Fruit fly (Drosophila melanogaster) whole organism, embryonic: ENCODE results near the gene plum.

Experiments
- CG12155 ChIP-seq: fragments of 200-800 bp; sonication (Bioruptor generic); optimal IDR thresholded peaks from 3 replicates; lab custom pipeline; 2016; ENCODE audit warnings: missing biosample characterization, missing genetic modification characterization
- CG17568 ChIP-seq: fragments of 200-800 bp; sonication (Bioruptor generic); optimal IDR thresholded peaks from 2 replicates; lab custom pipeline; 2018; ENCODE audit warnings: missing biosample characterization, mild to moderate bottlenecking, missing genetic modification characterization, moderate library complexity
- CG17612 ChIP-seq: fragments of 200-800 bp; sonication (Bioruptor generic); IDR thresholded peaks from 2 replicates; pipeline ENCODE4 v1.3.6; 2022; ENCODE audit warnings: missing biosample characterization, missing genetic modification characterization
- CG30020 ChIP-seq: fragments of 200-800 bp; optimal IDR thresholded peaks from 2 replicates; lab custom pipeline; 2019; ENCODE audit warnings: missing biosample characterization, mild to moderate bottlenecking, missing genetic modification characterization, moderate library complexity
- CG31388 ChIP-seq: fragments of 200-800 bp; sonication (Bioruptor generic); optimal IDR thresholded peaks from 2 replicates; lab custom pipeline; 2016; ENCODE audit warnings: missing biosample characterization, missing genetic modification characterization
- CG33213 ChIP-seq: fragments of 200-800 bp; sonication (Bioruptor generic); optimal IDR thresholded peaks from 3 replicates; lab custom pipeline; 2016; ENCODE audit warnings: missing biosample characterization, missing genetic modification characterization
- CG7745 ChIP-seq: fragments of 200-800 bp; sonication (Bioruptor generic); optimal IDR thresholded peaks from 2 replicates; lab custom pipeline; 2018; ENCODE audit warnings: missing biosample characterization, mild to moderate bottlenecking, missing genetic modification characterization, moderate library complexity
- D19B ChIP-seq: fragments of 200-800 bp; sonication (Bioruptor generic); optimal IDR thresholded peaks from 2 replicates; lab custom pipeline; 2017; ENCODE audit warnings: missing biosample characterization, mild to moderate bottlenecking, missing genetic modification characterization
- Dip2 ChIP-seq: fragments of 200-800 bp; sonication (Bioruptor generic); IDR thresholded peaks from 2 replicates; pipeline ENCODE4 v1.3.6; 2022; ENCODE audit warnings: missing biosample characterization, missing genetic modification characterization
- Doc2 ChIP-seq: fragments of 200-800 bp; sonication (Bioruptor generic); IDR thresholded peaks from 2 replicates; pipeline ENCODE4 v1.3.6; 2022; ENCODE audit warnings: missing biosample characterization, missing genetic modification characterization
- Drgx ChIP-seq: fragments of 200-800 bp; sonication (Bioruptor generic); IDR thresholded peaks from 2 replicates; pipeline ENCODE4 v1.3.6; 2022; ENCODE audit warnings: missing biosample characterization, missing genetic modification characterization
- Ets65A ChIP-seq: fragments of 200-800 bp; sonication (Bioruptor generic); peaks from one replicate; lab custom pipeline; 2016; ENCODE audit warnings: missing biosample characterization, missing genetic modification characterization
- Fer2 ChIP-seq: fragments of 200-800 bp; sonication (Bioruptor generic); optimal IDR thresholded peaks from 2 replicates; lab custom pipeline; 2018; ENCODE audit warnings: missing biosample characterization, mild to moderate bottlenecking, missing genetic modification characterization, moderate library complexity
- Hsf ChIP-seq: fragments of 200-800 bp; sonication (Bioruptor generic); optimal IDR thresholded peaks from 3 replicates; lab custom pipeline; 2016; ENCODE audit warnings: missing biosample characterization, missing genetic modification characterization
- Lhr ChIP-seq: fragments of 200-800 bp; sonication (Bioruptor generic); optimal IDR thresholded peaks from 3 replicates; lab custom pipeline; 2017; ENCODE audit warnings: mild to moderate bottlenecking, missing biosample characterization, missing genetic modification reagents, missing genetic modification characterization
- MTF-1 ChIP-seq: fragments of 200-800 bp; sonication (Bioruptor generic); optimal IDR thresholded peaks from 2 replicates; lab custom pipeline; 2018; ENCODE audit warnings: missing biosample characterization, mild to moderate bottlenecking, missing genetic modification characterization, borderline replicate concordance
- Mrtf ChIP-seq: fragments of 200-800 bp; sonication (Bioruptor generic); IDR thresholded peaks from 3 replicates; pipeline ENCODE4 v1.3.6; 2022; ENCODE audit warnings: missing biosample characterization, missing genetic modification characterization
- NC2α ChIP-seq: fragments of 200-800 bp; sonication (Bioruptor generic); optimal IDR thresholded peaks from 2 replicates; lab custom pipeline; 2016; ENCODE audit warnings: missing biosample characterization, missing genetic modification characterization
- Optix ChIP-seq: fragments of 200-800 bp; sonication (Bioruptor generic); IDR thresholded peaks from 3 replicates; pipeline ENCODE4 v1.3.6; 2022; ENCODE audit warnings: missing biosample characterization, missing genetic modification characterization
- Pdp1 ChIP-seq, 2 experiments: fragments of 200-800 bp; sonication (Bioruptor generic); optimal IDR thresholded peaks; 3 replicates each; lab custom pipeline; 2016; ENCODE audit warnings: missing biosample characterization in 2 of 2, missing genetic modification characterization in 2 of 2, mild to moderate bottlenecking in 1 of 2, moderate library complexity in 1 of 2
- Sry-β ChIP-seq: fragments of 200-800 bp; sonication (Bioruptor generic); optimal IDR thresholded peaks from 2 replicates; lab custom pipeline; 2018; ENCODE audit warnings: missing biosample characterization, mild to moderate bottlenecking, missing genetic modification characterization, moderate library complexity
- ci ChIP-seq: fragments of 200-800 bp; sonication (Bioruptor generic); IDR thresholded peaks from 3 replicates; pipeline ENCODE4 v1.3.6; 2022; ENCODE audit warnings: missing biosample characterization, missing genetic modification characterization
- dan ChIP-seq: fragments of 200-800 bp; sonication (Bioruptor generic); IDR thresholded peaks from 2 replicates; pipeline ENCODE4 v1.3.6; 2022; ENCODE audit warnings: missing biosample characterization, missing genetic modification characterization
- esg ChIP-seq: fragments of 200-800 bp; sonication (Bioruptor generic); conservative IDR thresholded peaks from 2 replicates; pipeline ENCODE4 v1.3.6; 2022; ENCODE audit warnings: missing biosample characterization, missing genetic modification characterization
- fd64A ChIP-seq: fragments of 200-800 bp; sonication (Bioruptor generic); optimal IDR thresholded peaks from 3 replicates; lab custom pipeline; 2018; ENCODE audit warnings: missing biosample characterization, mild to moderate bottlenecking, missing genetic modification characterization
- gro ChIP-seq: fragments of 200-800 bp; sonication (Bioruptor generic); optimal IDR thresholded peaks from 2 replicates; lab custom pipeline; 2016; ENCODE audit warnings: missing biosample characterization, missing genetic modification characterization
- hbn ChIP-seq: fragments of 200-800 bp; sonication (Bioruptor generic); IDR thresholded peaks from 2 replicates; pipeline ENCODE4 v1.3.6; 2022; ENCODE audit warnings: missing biosample characterization, missing genetic modification characterization; ENCODE audit not compliant: partially characterized antibody
- inv ChIP-seq: fragments of 200-800 bp; sonication (Bioruptor generic); IDR thresholded peaks from 2 replicates; pipeline ENCODE4 v1.3.6; 2022; ENCODE audit warnings: missing biosample characterization, missing genetic modification characterization; ENCODE audit not compliant: partially characterized antibody
- kay ChIP-seq: fragments of 200-800 bp; sonication (Bioruptor generic); optimal IDR thresholded peaks from 2 replicates; lab custom pipeline; 2016; ENCODE audit warnings: missing biosample characterization, missing genetic modification characterization
- maf-S ChIP-seq: fragments of 200-800 bp; sonication (Bioruptor generic); optimal IDR thresholded peaks from 2 replicates; lab custom pipeline; 2016; ENCODE audit warnings: missing biosample characterization, missing genetic modification characterization
- nom ChIP-seq: fragments of 200-800 bp; sonication (Bioruptor generic); optimal IDR thresholded peaks from 2 replicates; lab custom pipeline; 2017; ENCODE audit warnings: missing biosample characterization, missing genetic modification characterization, mild to moderate bottlenecking, moderate library complexity, missing genetic modification reagents
- prd ChIP-seq, 3 experiments: fragments of >200 bp in 2 of 3; fragments of 200-800 bp in 1 of 3; sonication (Bioruptor generic) in 1 of 3; optimal IDR thresholded peaks in 2 of 3; IDR thresholded peaks in 1 of 3; 2 replicates in 2 of 3; 3 replicates in 1 of 3; pipeline versions ENCODE4 v1.3.6 to Lab custom; 2017 to 2022; ENCODE audit warnings: missing biosample characterization in 1 of 3, missing genetic modification characterization in 1 of 3
- ranshi ChIP-seq: fragments of 200-800 bp; sonication (Bioruptor generic); IDR thresholded peaks from 2 replicates; pipeline ENCODE4 v1.3.6; 2022; ENCODE audit warnings: missing biosample characterization, missing genetic modification characterization
- sens ChIP-seq: fragments of 200-800 bp; sonication (Bioruptor generic); peaks from one replicate; lab custom pipeline; 2016; ENCODE audit warnings: missing biosample characterization, missing genetic modification characterization
- sim ChIP-seq: fragments of 200-800 bp; sonication (Bioruptor generic); IDR thresholded peaks from 2 replicates; pipeline ENCODE4 v1.3.6; 2022; ENCODE audit warnings: missing biosample characterization, missing genetic modification characterization
- tap ChIP-seq: fragments of 200-800 bp; optimal IDR thresholded peaks from 3 replicates; lab custom pipeline; 2019; ENCODE audit warnings: missing biosample characterization, mild to moderate bottlenecking, missing genetic modification characterization, moderate library complexity
- toy ChIP-seq: fragments of 200-800 bp; sonication (Bioruptor generic); IDR thresholded peaks from 2 replicates; pipeline ENCODE4 v1.3.6; 2022; ENCODE audit warnings: missing biosample characterization, missing genetic modification characterization
- vnd ChIP-seq: fragments of 200-800 bp; sonication (Bioruptor generic); IDR thresholded peaks from 3 replicates; pipeline ENCODE4 v1.3.6; 2022; ENCODE audit warnings: missing biosample characterization, missing genetic modification characterization; ENCODE audit not compliant: partially characterized antibody

The plum gene

DNA sequence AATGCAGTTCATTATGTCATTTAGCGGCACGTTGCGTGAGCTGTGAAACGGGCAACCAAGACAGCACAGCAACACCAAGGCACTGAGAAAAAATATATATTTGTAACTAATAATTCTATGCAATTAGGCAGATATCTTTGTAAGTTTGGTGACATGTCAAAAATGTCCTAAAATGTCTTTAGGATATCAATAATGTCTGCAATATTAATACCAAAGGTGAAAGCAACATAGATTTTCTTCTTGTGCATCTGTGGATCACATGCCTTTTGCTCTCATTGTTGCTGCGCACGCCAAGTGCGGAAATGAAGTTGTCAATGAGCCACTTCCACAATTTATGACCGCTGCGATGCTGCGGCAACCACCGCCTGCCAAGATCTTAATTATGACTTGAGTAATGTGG, 45.6 kb downstream of the plum start (continued):
- TF ChIP-seq CG17612 (no peak), Mrtf (GFP tag; lab: Robert Waterston, UW) (no peak), maf-S (no peak), Hsf (no peak), CG33213 (no peak), ci (GFP tag; lab: Robert Waterston, UW) (no peak), toy (GFP tag; lab: Robert Waterston, UW) (no peak), Drgx (GFP tag; lab: Robert Waterston, UW) (peak; percentile 77), inv (GFP tag; lab: Robert Waterston, UW) (no peak), sim (no peak), hbn (GFP tag; lab: Robert Waterston, UW) (no peak), dan (GFP tag; lab: Robert Waterston, UW) (no peak), Ets65A (GFP tag; lab: Kevin White, UChicago) (peak; percentile 11), Dip2 (no peak), Sry-β (GFP tag; lab: Kevin White, UChicago) (no peak), kay (no peak), CG17568 (GFP tag; lab: Kevin White, UChicago) (no peak)

DNA sequence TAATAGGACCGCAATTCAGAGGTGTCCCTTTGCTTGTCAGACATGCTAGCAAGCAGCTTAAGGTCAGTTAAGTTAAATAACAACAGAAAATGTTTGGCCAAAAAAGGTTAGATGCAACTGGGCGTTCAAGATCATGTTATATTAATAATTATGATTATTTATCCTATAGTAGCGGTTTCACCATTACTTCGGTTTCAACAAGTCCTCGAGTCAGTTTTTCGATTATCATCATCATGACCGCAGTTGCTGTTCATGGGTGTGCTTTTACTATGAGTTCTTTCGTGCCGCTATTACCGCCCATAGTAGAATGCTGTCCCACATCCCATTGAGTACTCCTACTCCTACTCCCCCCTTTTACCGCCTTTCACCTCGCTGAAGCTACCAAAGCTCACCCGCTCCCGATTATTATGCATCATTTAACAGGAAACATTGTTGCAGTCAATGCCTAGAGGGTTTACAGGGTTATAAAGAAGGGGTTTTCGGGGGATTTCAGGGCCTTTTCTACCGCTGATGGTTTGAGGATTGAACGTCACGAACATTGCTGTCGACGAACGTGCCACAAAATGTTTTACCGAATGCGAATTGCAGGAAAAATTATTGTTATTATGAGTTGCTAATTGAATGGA, 49.7 kb downstream of the plum start:
- TF ChIP-seq nom, result peak; percentile 18
- no peak for TF ChIP-seq vnd (GFP tag; lab: Robert Waterston, UW)
- TF ChIP-seq sens, result peak; percentile 15

DNA sequence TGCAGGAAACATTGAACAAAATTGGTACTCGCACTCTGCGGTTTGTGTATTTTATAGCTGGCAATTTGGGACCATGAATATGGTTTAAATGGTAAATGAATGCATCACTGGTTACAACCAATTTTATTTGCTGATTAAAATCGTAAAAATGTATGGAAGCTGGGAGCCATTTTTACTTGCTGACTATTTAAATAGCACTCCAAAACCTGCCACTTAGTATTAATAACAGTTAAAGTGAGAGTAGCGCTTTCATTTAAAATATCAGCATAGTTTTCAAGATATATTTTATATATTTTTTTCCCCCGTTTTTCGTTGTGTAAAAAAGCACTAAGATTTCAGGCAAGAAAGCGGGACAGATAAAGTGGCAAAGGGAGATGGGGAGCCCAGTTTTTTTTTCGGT, 50.5 kb downstream of the plum start:
- TF ChIP-seq CG31388, result no peak

DNA sequence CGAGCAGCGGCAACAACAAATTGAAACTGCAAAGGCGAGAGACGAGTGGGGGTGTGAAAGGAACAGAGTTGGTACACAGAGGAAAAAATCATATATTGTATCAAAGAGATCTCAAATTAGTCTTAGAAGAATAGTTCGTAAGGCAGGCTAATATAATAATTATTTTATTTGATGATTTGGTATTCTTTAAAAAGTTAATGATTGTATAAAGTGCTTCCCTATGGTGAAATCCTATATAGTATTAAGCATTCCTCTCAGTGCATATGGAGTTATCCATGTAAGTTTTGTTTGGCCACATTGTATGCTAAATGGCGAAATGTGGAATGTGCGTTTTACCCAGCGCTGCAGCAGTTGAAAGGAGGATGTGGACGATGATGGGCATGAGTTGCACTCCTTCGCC, 51.4 kb downstream of the plum start:
- no peak for TF ChIP-seq Doc2
- TF ChIP-seq CG7745, result no peak
- TF ChIP-seq Fer2, result no peak
- no peak for TF ChIP-seq Pdp1 (GFP tag; optimal IDR thresholded peaks at IDR 0.05; lab: Kevin White, UChicago)
- TF ChIP-seq fd64A (GFP tag; lab: Kevin White, UChicago), result no peak
- TF ChIP-seq MTF-1 (GFP tag; lab: Kevin White, UChicago), result no peak
- no peak for TF ChIP-seq Lhr (GFP tag; lab: Kevin White, UChicago)
- TF ChIP-seq CG12155 (GFP tag; lab: Kevin White, UChicago), result no peak
- TF ChIP-seq tap (tag; lab: Kevin White, UChicago), result no peak
- TF ChIP-seq D19B (GFP tag; lab: Kevin White, UChicago), result no peak
- TF ChIP-seq esg (GFP tag; lab: Robert Waterston, UW), result no peak
- TF ChIP-seq Optix (GFP tag; lab: Robert Waterston, UW), result no peak
- TF ChIP-seq CG30020 (tag; lab: Kevin White, UChicago), result no peak
- TF ChIP-seq prd (optimal IDR thresholded peaks at IDR 0.05; lab: Kevin White, UChicago), result no peak
- TF ChIP-seq prd (GFP tag; IDR thresholded peaks at IDR 0.05; lab: Robert Waterston, UW), result no peak
- no peak for TF ChIP-seq gro (GFP tag; lab: Kevin White, UChicago)
- TF ChIP-seq NC2α (GFP tag; lab: Kevin White, UChicago), result no peak
- TF ChIP-seq ranshi, result no peak
